Fruit fly (Drosophila melanogaster): ENCODE data around the gene Smg6.

The Smg6 gene

dm6 chr3R:25033142-25033586 lies at the start of gene Smg6:
TSS of gene Smg6 (minus strand) at chr3R:25033465.
- TF ChIP-seq CG7101 (tag; optimal IDR thresholded peaks at IDR 0.05), result no peak
- peak; percentile 31 for TF ChIP-seq CG11617 (GFP tag; optimal IDR thresholded peaks at IDR 0.05)
- no peak for TF ChIP-seq cnc (optimal IDR thresholded peaks at IDR 0.05)
- no peak for TF ChIP-seq Clk (GFP tag; optimal IDR thresholded peaks at IDR 0.05)
- TF ChIP-seq ovo (GFP tag; optimal IDR thresholded peaks at IDR 0.05), result no peak
- TF ChIP-seq CG14711 (tag; optimal IDR thresholded peaks at IDR 0.05), result no peak
- TF ChIP-seq Hr96 (GFP tag; optimal IDR thresholded peaks at IDR 0.05), result no peak
- TF ChIP-seq CG7045 (GFP tag; optimal IDR thresholded peaks at IDR 0.05), result no peak
- no peak for TF ChIP-seq CG5204 (GFP tag; optimal IDR thresholded peaks at IDR 0.05)
- TF ChIP-seq toe (GFP tag; optimal IDR thresholded peaks at IDR 0.05), result no peak
- no peak for TF ChIP-seq CG12768 (GFP tag; optimal IDR thresholded peaks at IDR 0.05)
- TF ChIP-seq CG1620 (GFP tag; optimal IDR thresholded peaks at IDR 0.05), result no peak
- TF ChIP-seq Mnt (GFP tag; optimal IDR thresholded peaks at IDR 0.05), result peak; percentile 35
- no peak for TF ChIP-seq Crg-1 (GFP tag; optimal IDR thresholded peaks at IDR 0.05)
- peak; percentile 64 for TF ChIP-seq bab1 (GFP tag; optimal IDR thresholded peaks at IDR 0.05)
- no peak for TF ChIP-seq CG33017 (tag; optimal IDR thresholded peaks at IDR 0.05)
- peak; percentile 98 for TF ChIP-seq tj (GFP tag; optimal IDR thresholded peaks at IDR 0.05)
- TF ChIP-seq kay (GFP tag; ENCODE audit: borderline replicate concordance), result no peak
- TF ChIP-seq cic (GFP tag; optimal IDR thresholded peaks at IDR 0.05), result peak; percentile 39
- no peak for TF ChIP-seq pad (GFP tag; optimal IDR thresholded peaks at IDR 0.05)

- no peak for TF ChIP-seq CG11617 (GFP tag; optimal IDR thresholded peaks at IDR 0.05)
- no peak for TF ChIP-seq CG33017 (tag; optimal IDR thresholded peaks at IDR 0.05)
- TF ChIP-seq ovo (GFP tag; optimal IDR thresholded peaks at IDR 0.05), result no peak
- TF ChIP-seq CG1620 (GFP tag; optimal IDR thresholded peaks at IDR 0.05), result no peak
- no peak for TF ChIP-seq Hr96 (GFP tag; optimal IDR thresholded peaks at IDR 0.05)
- TF ChIP-seq CG7101 (tag; optimal IDR thresholded peaks at IDR 0.05), result no peak
- no peak for TF ChIP-seq cnc (optimal IDR thresholded peaks at IDR 0.05)
- TF ChIP-seq cic (GFP tag; optimal IDR thresholded peaks at IDR 0.05), result no peak
- no peak for TF ChIP-seq CG5204 (GFP tag; optimal IDR thresholded peaks at IDR 0.05)
- TF ChIP-seq CG14711 (tag; optimal IDR thresholded peaks at IDR 0.05), result no peak
- TF ChIP-seq Crg-1 (GFP tag; optimal IDR thresholded peaks at IDR 0.05), result no peak
- no peak for TF ChIP-seq toe (GFP tag; optimal IDR thresholded peaks at IDR 0.05)
- no peak for TF ChIP-seq kay (GFP tag; ENCODE audit: borderline replicate concordance)
- no peak for TF ChIP-seq Mnt (GFP tag; optimal IDR thresholded peaks at IDR 0.05)
- no peak for TF ChIP-seq tj (GFP tag; optimal IDR thresholded peaks at IDR 0.05)
- no peak for TF ChIP-seq CG12768 (GFP tag; optimal IDR thresholded peaks at IDR 0.05)
Measured at dm6 chr3R:25082348-25082747, 49.1 kb upstream of the Smg6 start, which contains the start of gene fd96Ca. TSS of gene fd96Ca (plus strand) at chr3R:25082684.

- TF ChIP-seq CG5204 (GFP tag; optimal IDR thresholded peaks at IDR 0.05) (no peak), CG14711 (tag; optimal IDR thresholded peaks at IDR 0.05) (no peak), CG33017 (tag; optimal IDR thresholded peaks at IDR 0.05) (no peak), tj (GFP tag; optimal IDR thresholded peaks at IDR 0.05) (no peak), CG11617 (GFP tag; optimal IDR thresholded peaks at IDR 0.05) (no peak), Crg-1 (GFP tag; optimal IDR thresholded peaks at IDR 0.05) (no peak), pad (GFP tag; optimal IDR thresholded peaks at IDR 0.05) (peak; percentile 2)
Measured at dm6 chr3R:25080446-25080845, 47.2 kb upstream of the Smg6 start.

- TF ChIP-seq CG33017 (tag; optimal IDR thresholded peaks at IDR 0.05), result no peak
- TF ChIP-seq toe (GFP tag; optimal IDR thresholded peaks at IDR 0.05), result no peak
- no peak for TF ChIP-seq CG12768 (GFP tag; optimal IDR thresholded peaks at IDR 0.05)
- TF ChIP-seq CG5204 (GFP tag; optimal IDR thresholded peaks at IDR 0.05), result no peak
- no peak for TF ChIP-seq CG14711 (tag; optimal IDR thresholded peaks at IDR 0.05)
- no peak for TF ChIP-seq ovo (GFP tag; optimal IDR thresholded peaks at IDR 0.05)
- no peak for TF ChIP-seq tj (GFP tag; optimal IDR thresholded peaks at IDR 0.05)
- no peak for TF ChIP-seq CG11617 (GFP tag; optimal IDR thresholded peaks at IDR 0.05)
- no peak for TF ChIP-seq CG7045 (GFP tag; optimal IDR thresholded peaks at IDR 0.05)
- TF ChIP-seq Clk (GFP tag; optimal IDR thresholded peaks at IDR 0.05), result no peak
- TF ChIP-seq bab1 (GFP tag; optimal IDR thresholded peaks at IDR 0.05), result no peak
- no peak for TF ChIP-seq Mnt (GFP tag; optimal IDR thresholded peaks at IDR 0.05)
- no peak for TF ChIP-seq pad (GFP tag; optimal IDR thresholded peaks at IDR 0.05)
- TF ChIP-seq cic (GFP tag; optimal IDR thresholded peaks at IDR 0.05), result no peak
- no peak for TF ChIP-seq kay (GFP tag; ENCODE audit: borderline replicate concordance)
Measured at dm6 chr3R:25078665-25079064, 45.4 kb upstream of the Smg6 start.

dm6 chr3R:25077280-25077820 lies 44.1 kb upstream of the Smg6 start:
- TF ChIP-seq CG11617 (GFP tag; optimal IDR thresholded peaks at IDR 0.05) (no peak), CG14711 (tag; optimal IDR thresholded peaks at IDR 0.05) (no peak), cnc (optimal IDR thresholded peaks at IDR 0.05) (no peak), CG12768 (GFP tag; optimal IDR thresholded peaks at IDR 0.05) (no peak), ovo (GFP tag; optimal IDR thresholded peaks at IDR 0.05) (no peak), bab1 (GFP tag; optimal IDR thresholded peaks at IDR 0.05) (no peak), Crg-1 (GFP tag; optimal IDR thresholded peaks at IDR 0.05) (no peak), tj (GFP tag; optimal IDR thresholded peaks at IDR 0.05) (no peak), CG7101 (tag; optimal IDR thresholded peaks at IDR 0.05) (no peak), cic (GFP tag; optimal IDR thresholded peaks at IDR 0.05) (no peak), kay (GFP tag; ENCODE audit: borderline replicate concordance) (no peak), Mnt (GFP tag; optimal IDR thresholded peaks at IDR 0.05) (no peak), CG5204 (GFP tag; optimal IDR thresholded peaks at IDR 0.05) (no peak), Hr96 (GFP tag; optimal IDR thresholded peaks at IDR 0.05) (no peak), toe (GFP tag; optimal IDR thresholded peaks at IDR 0.05) (no peak), CG33017 (tag; optimal IDR thresholded peaks at IDR 0.05) (no peak), pad (GFP tag; optimal IDR thresholded peaks at IDR 0.05) (no peak), CG7045 (GFP tag; optimal IDR thresholded peaks at IDR 0.05) (no peak), Clk (GFP tag; optimal IDR thresholded peaks at IDR 0.05) (no peak), CG1620 (GFP tag; optimal IDR thresholded peaks at IDR 0.05) (no peak)

dm6 chr3R:25074558-25074964 lies 41.3 kb upstream of the Smg6 start, which contains the start of the genes shams and CG11920:
TSS of gene shams (minus strand) at chr3R:25074607.
TSS of gene CG11920 (plus strand) at chr3R:25074877.
- TF ChIP-seq cnc (optimal IDR thresholded peaks at IDR 0.05), result no peak
- TF ChIP-seq tj (GFP tag; optimal IDR thresholded peaks at IDR 0.05), result no peak
- TF ChIP-seq CG12768 (GFP tag; optimal IDR thresholded peaks at IDR 0.05), result peak; percentile 9
- peak; percentile 96 for TF ChIP-seq Mnt (GFP tag; optimal IDR thresholded peaks at IDR 0.05)
- peak; percentile 59 for TF ChIP-seq CG14711 (tag; optimal IDR thresholded peaks at IDR 0.05)
- TF ChIP-seq cic (GFP tag; optimal IDR thresholded peaks at IDR 0.05), result no peak
- no peak for TF ChIP-seq Clk (GFP tag; optimal IDR thresholded peaks at IDR 0.05)
- peak; percentile 30 for TF ChIP-seq toe (GFP tag; optimal IDR thresholded peaks at IDR 0.05)
- no peak for TF ChIP-seq CG33017 (tag; optimal IDR thresholded peaks at IDR 0.05)
- TF ChIP-seq ovo (GFP tag; optimal IDR thresholded peaks at IDR 0.05), result no peak
- TF ChIP-seq bab1 (GFP tag; optimal IDR thresholded peaks at IDR 0.05), result no peak
- no peak for TF ChIP-seq CG7045 (GFP tag; optimal IDR thresholded peaks at IDR 0.05)
- peak; percentile 12 for TF ChIP-seq CG11617 (GFP tag; optimal IDR thresholded peaks at IDR 0.05)
- TF ChIP-seq CG1620 (GFP tag; optimal IDR thresholded peaks at IDR 0.05), result no peak
- no peak for TF ChIP-seq kay (GFP tag; ENCODE audit: borderline replicate concordance)
- peak; percentile 59 for TF ChIP-seq CG7101 (tag; optimal IDR thresholded peaks at IDR 0.05)
- no peak for TF ChIP-seq CG5204 (GFP tag; optimal IDR thresholded peaks at IDR 0.05)
- TF ChIP-seq pad (GFP tag; optimal IDR thresholded peaks at IDR 0.05), result no peak
- TF ChIP-seq Crg-1 (GFP tag; optimal IDR thresholded peaks at IDR 0.05), result no peak
- no peak for TF ChIP-seq Hr96 (GFP tag; optimal IDR thresholded peaks at IDR 0.05)

Data from whole organism, adult.